Fruit fly (Drosophila melanogaster): Measurements from ENCODE around the gene pon.

Gene pon

dm6 chrX:4630836-4631235, 5.3 kb upstream of the pon start, which contains the start of gene Alms1b:
TSS of gene Alms1b (minus strand) at chrX:4630936.
- no peak for TF ChIP-seq toy (GFP tag; IDR thresholded peaks at IDR 0.05)
- TF ChIP-seq bowl (GFP tag; IDR thresholded peaks at IDR 0.05) = no peak
- no peak for TF ChIP-seq CG2678 (tag; optimal IDR thresholded peaks at IDR 0.05)
- no peak for TF ChIP-seq Gsc (GFP tag; IDR thresholded peaks at IDR 0.05)
- TF ChIP-seq NFAT (GFP tag; IDR thresholded peaks at IDR 0.05) = no peak
- TF ChIP-seq twi (tag; optimal IDR thresholded peaks at IDR 0.05) = no peak
- no peak for TF ChIP-seq CG2116 (GFP tag; optimal IDR thresholded peaks at IDR 0.05)
- TF ChIP-seq CG7928 (GFP tag; optimal IDR thresholded peaks at IDR 0.05) = no peak
- TF ChIP-seq CG4820 (GFP tag; optimal IDR thresholded peaks at IDR 0.05) = no peak
- no peak for TF ChIP-seq lab (GFP tag; optimal IDR thresholded peaks at IDR 0.05)
- TF ChIP-seq pzg (GFP tag; optimal IDR thresholded peaks at IDR 0.05) = no peak
- no peak for TF ChIP-seq Atf3 (GFP tag; optimal IDR thresholded peaks at IDR 0.05)
- TF ChIP-seq bsh (GFP tag; optimal IDR thresholded peaks at IDR 0.05) = no peak

dm6 chrX:4643887-4644286, 7.8 kb downstream of the pon start, which contains the start of gene CG3081:
TSS of gene CG3081 (minus strand) at chrX:4643987.
- no peak for TF ChIP-seq cg (GFP tag; optimal IDR thresholded peaks at IDR 0.05)
- no peak for TF ChIP-seq ssp (GFP tag; IDR thresholded peaks at IDR 0.05)
- TF ChIP-seq CG7357 (GFP tag; IDR thresholded peaks at IDR 0.05) = no peak
- no peak for TF ChIP-seq Rx (GFP tag; IDR thresholded peaks at IDR 0.05)
- no peak for TF ChIP-seq Sox100B (GFP tag; optimal IDR thresholded peaks at IDR 0.05)
- no peak for TF ChIP-seq Hr51 (GFP tag; optimal IDR thresholded peaks at IDR 0.05)
- no peak for TF ChIP-seq CG18764 (GFP tag; optimal IDR thresholded peaks at IDR 0.05)
- TF ChIP-seq Hr39 (optimal IDR thresholded peaks at IDR 0.05) = no peak
- no peak for TF ChIP-seq Nf-YC (tag; optimal IDR thresholded peaks at IDR 0.05)
- no peak for TF ChIP-seq eyg (GFP tag; optimal IDR thresholded peaks at IDR 0.05)
- no peak for TF ChIP-seq Dek (tag; optimal IDR thresholded peaks at IDR 0.05)
- TF ChIP-seq CG18599 (GFP tag; optimal IDR thresholded peaks at IDR 0.05) = no peak
- no peak for TF ChIP-seq CG13296 (GFP tag; optimal IDR thresholded peaks at IDR 0.05)
- no peak for TF ChIP-seq prd (optimal IDR thresholded peaks at IDR 0.05)
- TF ChIP-seq prd (GFP tag; IDR thresholded peaks at IDR 0.05) = no peak
- TF ChIP-seq Lim3 (GFP tag; IDR thresholded peaks at IDR 0.05) = no peak
- no peak for TF ChIP-seq CG30020 (tag; optimal IDR thresholded peaks at IDR 0.05)
- no peak for TF ChIP-seq CG2120 (GFP tag; optimal IDR thresholded peaks at IDR 0.05)

DNA sequence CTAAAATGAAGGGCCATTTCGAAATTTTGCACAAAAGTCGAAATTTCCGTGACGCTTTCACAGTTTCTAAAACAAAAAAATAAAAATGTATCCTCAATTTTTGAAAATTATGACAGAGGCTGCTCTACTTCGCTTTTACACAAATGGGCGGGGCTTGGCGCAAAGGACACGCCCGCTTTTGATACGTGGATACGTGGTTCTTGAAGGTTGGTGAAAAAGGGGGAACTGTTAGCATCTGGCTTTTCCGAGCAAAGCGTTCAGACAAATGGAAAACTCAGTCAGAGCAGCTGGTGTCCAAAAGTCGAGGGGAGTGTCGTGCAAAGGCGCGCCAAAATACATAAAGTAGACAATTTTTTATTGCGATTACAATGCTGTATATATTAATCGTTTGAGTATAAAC, 8.7 kb downstream of the pon start, which contains the start of gene CG3062:
Gene CG3062, minus strand, starts transcription at position 101 of the 400 bp plus-strand sequence.
- no peak for TF ChIP-seq abd-A (tag; optimal IDR thresholded peaks at IDR 0.05)

DNA sequence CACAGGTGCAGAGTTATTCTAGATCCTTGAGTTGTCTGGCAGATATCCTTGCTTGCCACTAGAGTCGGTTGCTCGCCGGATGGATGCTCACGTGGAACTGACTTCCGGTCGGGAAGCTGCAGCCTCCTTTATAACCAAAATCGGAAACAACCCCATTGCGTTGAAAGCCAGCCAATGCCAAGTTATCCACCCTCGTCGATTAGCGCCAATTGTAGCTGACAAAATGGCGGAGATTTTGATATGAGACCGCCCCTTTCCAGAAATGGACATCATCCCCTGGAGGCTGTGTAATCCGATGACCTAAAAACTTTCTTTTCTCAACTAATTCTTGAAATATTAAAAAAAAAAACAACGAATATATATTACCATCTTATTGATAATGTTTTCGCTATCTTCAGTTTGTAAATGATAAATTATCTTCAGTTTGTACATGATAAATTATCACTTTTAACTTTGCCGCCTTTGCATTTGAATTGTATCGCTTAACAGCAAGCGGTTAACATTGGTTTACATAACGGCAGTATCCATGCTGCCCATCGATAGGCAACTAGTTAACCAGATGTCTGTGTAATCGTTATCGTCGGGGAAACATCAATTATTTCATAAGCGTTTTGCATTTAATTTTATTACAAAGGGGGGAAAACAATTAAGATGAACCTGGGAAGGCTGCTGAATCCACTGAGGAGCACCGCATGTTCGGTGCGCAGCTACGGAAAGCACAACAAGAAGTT, 11.4 kb downstream of the pon start, which contains the start of the genes HLH4C and mRpL30:
Gene HLH4C, minus strand, starts transcription at position 99 of the 731 bp plus-strand sequence.
Gene mRpL30, plus strand, starts transcription at position 556 of the 731 bp plus-strand sequence.
- TF ChIP-seq Trl (optimal IDR thresholded peaks at IDR 0.05) (no peak), Trl (GFP tag; optimal IDR thresholded peaks at IDR 0.05) (no peak), CG3163 (GFP tag; optimal IDR thresholded peaks at IDR 0.05) (no peak), CG11560 (tag; IDR thresholded peaks at IDR 0.05) (no peak), sima (GFP tag; optimal IDR thresholded peaks at IDR 0.05) (no peak), CG7928 (GFP tag; optimal IDR thresholded peaks at IDR 0.05) (no peak), CG8281 (tag; optimal IDR thresholded peaks at IDR 0.05) (no peak), HLH4C (GFP tag; IDR thresholded peaks at IDR 0.05; ENCODE audit: partially characterized antibody) (peak; percentile 100), caup (GFP tag; optimal IDR thresholded peaks at IDR 0.05; ENCODE audit: severe bottlenecking) (no peak), CG12219 (GFP tag; optimal IDR thresholded peaks at IDR 0.05) (no peak), gro (GFP tag; optimal IDR thresholded peaks at IDR 0.05) (no peak), CG9817 (tag; optimal IDR thresholded peaks at IDR 0.05) (no peak), C15 (GFP tag; IDR thresholded peaks at IDR 0.05) (no peak), CG1529 (GFP tag; optimal IDR thresholded peaks at IDR 0.05) (no peak), CG5245 (GFP tag; optimal IDR thresholded peaks at IDR 0.05) (no peak), knrl (GFP tag; IDR thresholded peaks at IDR 0.05; ENCODE audit: partially characterized antibody) (0 out of 3 replicates have a peak, but pooled peaks have one; percentile 27), hb (GFP tag; IDR thresholded peaks at IDR 0.05; ENCODE audit: partially characterized antibody) (peak; percentile 97)

Measured in whole organism, embryonic.